Worm (Caenorhabditis elegans) whole organism, mixed stage, embryonic: ENCODE data around the gene srh-73.

Experiments
- M03D4.4 ChIP-seq: sonication (generic microtip); optimal IDR thresholded peaks from 2 replicates; lab custom pipeline; 2017; ENCODE audit warnings: mild to moderate bottlenecking, missing genetic modification characterization, missing compliant biosample characterization
- bed-3 ChIP-seq: fragments of 200-800 bp; sonication (Bioruptor generic); optimal IDR thresholded peaks from 3 replicates; lab custom pipeline; 2018; ENCODE audit warnings: mild to moderate bottlenecking, missing genetic modification characterization, moderate library complexity, missing compliant biosample characterization
- ceh-39 ChIP-seq: fragments of 150-350 bp; optimal IDR thresholded peaks from 2 replicates; lab custom pipeline; 2014; ENCODE audit warnings: missing biosample characterization, missing genetic modification characterization
- ceh-43 ChIP-seq: fragments of 200-800 bp; sonication (Bioruptor generic); optimal IDR thresholded peaks from 2 replicates; lab custom pipeline; 2018; ENCODE audit warnings: mild to moderate bottlenecking, missing genetic modification characterization, moderate library complexity, missing compliant biosample characterization
- ceh-83 ChIP-seq: fragments of 200-800 bp; sonication (Bioruptor generic); optimal IDR thresholded peaks from 2 replicates; lab custom pipeline; 2018; ENCODE audit warnings: mild to moderate bottlenecking, missing genetic modification characterization, missing compliant biosample characterization
- ces-1 ChIP-seq: fragments of 150-350 bp; optimal IDR thresholded peaks from 2 replicates; lab custom pipeline; 2014; ENCODE audit warnings: missing biosample characterization, missing genetic modification reagents, missing genetic modification characterization
- drap-1 ChIP-seq: fragments of 200-800 bp; sonication (Bioruptor generic); optimal IDR thresholded peaks from 3 replicates; lab custom pipeline; 2018; ENCODE audit warnings: mild to moderate bottlenecking, missing genetic modification characterization, missing compliant biosample characterization
- elt-1 ChIP-seq: sonication (generic microtip); optimal IDR thresholded peaks from 2 replicates; lab custom pipeline; 2017; ENCODE audit warnings: missing genetic modification characterization, mild to moderate bottlenecking, missing compliant biosample characterization, antibody characterized with exemption, moderate library complexity, borderline replicate concordance; ENCODE audit not compliant: insufficient read depth
- flh-1 ChIP-seq: fragments of 200-800 bp; sonication (Bioruptor generic); optimal IDR thresholded peaks from 2 replicates; lab custom pipeline; 2018; ENCODE audit warnings: mild to moderate bottlenecking, missing genetic modification characterization, moderate library complexity, missing compliant biosample characterization
- ham-2 ChIP-seq: fragments of 200-800 bp; sonication (Bioruptor generic); optimal IDR thresholded peaks from 2 replicates; lab custom pipeline; 2018; ENCODE audit warnings: mild to moderate bottlenecking, missing genetic modification characterization, missing compliant biosample characterization
- hlh-1 ChIP-seq: fragments of 150-350 bp; optimal IDR thresholded peaks from 2 replicates; lab custom pipeline; 2014; ENCODE audit warnings: missing biosample characterization, missing genetic modification reagents, missing genetic modification characterization
- lin-13 ChIP-seq: fragments of 150-350 bp; optimal IDR thresholded peaks from 2 replicates; lab custom pipeline; 2014; ENCODE audit warnings: missing biosample characterization, missing genetic modification characterization
- lin-32 ChIP-seq: fragments of 200-800 bp; sonication (Bioruptor generic); optimal IDR thresholded peaks from 2 replicates; lab custom pipeline; 2018; ENCODE audit warnings: mild to moderate bottlenecking, missing genetic modification characterization, missing compliant biosample characterization
- lsy-2 ChIP-seq: fragments of 150-350 bp; optimal IDR thresholded peaks from 2 replicates; lab custom pipeline; 2014; ENCODE audit warnings: missing biosample characterization, missing genetic modification characterization
- mab-5 ChIP-seq: fragments of 150-350 bp; optimal IDR thresholded peaks from 2 replicates; lab custom pipeline; 2014; ENCODE audit warnings: missing biosample characterization, missing genetic modification characterization
- mep-1 ChIP-seq: fragments of 150-350 bp; optimal IDR thresholded peaks from 2 replicates; lab custom pipeline; 2017; ENCODE audit warnings: missing biosample characterization, missing genetic modification reagents, missing genetic modification characterization, inconsistent platforms
- mls-2 ChIP-seq: sonication (generic microtip); optimal IDR thresholded peaks from 2 replicates; lab custom pipeline; 2016; ENCODE audit warnings: mild to moderate bottlenecking, missing genetic modification characterization, moderate library complexity, missing compliant biosample characterization
- nhr-12 ChIP-seq: fragments of 150-350 bp; optimal IDR thresholded peaks from 2 replicates; lab custom pipeline; 2014; ENCODE audit warnings: missing biosample characterization, missing genetic modification characterization
- nhr-2 ChIP-seq: fragments of 150-350 bp; optimal IDR thresholded peaks from 2 replicates; lab custom pipeline; 2014; ENCODE audit warnings: missing biosample characterization, missing genetic modification characterization
- nhr-28 ChIP-seq: fragments of 150-350 bp; optimal IDR thresholded peaks from 2 replicates; lab custom pipeline; 2014; ENCODE audit warnings: missing biosample characterization, missing genetic modification characterization
- nhr-76 ChIP-seq: sonication (generic microtip); optimal IDR thresholded peaks from 2 replicates; lab custom pipeline; 2017; ENCODE audit warnings: missing biosample characterization, missing genetic modification characterization
- sem-2 ChIP-seq: fragments of 200-800 bp; sonication (Bioruptor generic); optimal IDR thresholded peaks from 2 replicates; lab custom pipeline; 2018; ENCODE audit warnings: mild to moderate bottlenecking, missing genetic modification characterization, missing compliant biosample characterization
- snpc-4 ChIP-seq: fragments of 150-350 bp; optimal IDR thresholded peaks from 2 replicates; lab custom pipeline; 2014; ENCODE audit warnings: missing biosample characterization, missing genetic modification characterization
- tbx-8 ChIP-seq: fragments of 200-800 bp; sonication (Bioruptor generic); optimal IDR thresholded peaks from 2 replicates; lab custom pipeline; 2018; ENCODE audit warnings: mild to moderate bottlenecking, missing genetic modification characterization, moderate library complexity, missing compliant biosample characterization
- unc-120 ChIP-seq: sonication (generic microtip); optimal IDR thresholded peaks from 2 replicates; lab custom pipeline; 2017; ENCODE audit warnings: missing genetic modification characterization, missing compliant biosample characterization; ENCODE audit not compliant: poor library complexity, severe bottlenecking
- unc-39 ChIP-seq: fragments of 150-350 bp; optimal IDR thresholded peaks from 2 replicates; lab custom pipeline; 2014; ENCODE audit warnings: missing biosample characterization, missing genetic modification characterization
- unc-62 ChIP-seq: fragments of 150-350 bp; optimal IDR thresholded peaks from 2 replicates; lab custom pipeline; 2014; ENCODE audit warnings: missing biosample characterization, missing genetic modification reagents, missing genetic modification characterization
- zip-8 ChIP-seq: fragments of 150-350 bp; optimal IDR thresholded peaks from 2 replicates; lab custom pipeline; 2014; ENCODE audit warnings: missing biosample characterization, missing genetic modification characterization
- ztf-11 ChIP-seq: fragments of 150-350 bp; optimal IDR thresholded peaks from 2 replicates; lab custom pipeline; 2014; ENCODE audit warnings: missing biosample characterization, missing genetic modification characterization

srh-73 gene

ce11 chrII:12518008-12518407, 6.0 kb downstream of the srh-73 start:
- TF ChIP-seq tbx-8 (GFP tag; lab: Kevin White, UChicago): no peak
- TF ChIP-seq lsy-2: no peak
- no peak for TF ChIP-seq ceh-39 (tag; lab: Kevin White, UChicago)
- no peak for TF ChIP-seq elt-1 (tag; lab: Kevin White, UChicago)
- TF ChIP-seq unc-120 (tag; lab: Kevin White, UChicago): no peak
- TF ChIP-seq nhr-76 (tag; lab: Kevin White, UChicago): no peak
- TF ChIP-seq nhr-12 (tag; lab: Kevin White, UChicago): no peak
- TF ChIP-seq lin-32 (GFP tag; lab: Kevin White, UChicago): no peak
- TF ChIP-seq mab-5 (tag; lab: Kevin White, UChicago): no peak
- TF ChIP-seq ces-1 (GFP tag; lab: Kevin White, UChicago): no peak
- TF ChIP-seq sem-2: no peak
- no peak for TF ChIP-seq nhr-2
- TF ChIP-seq lin-13 (tag; lab: Kevin White, UChicago): no peak
- TF ChIP-seq drap-1 (GFP tag; lab: Kevin White, UChicago): no peak
- no peak for TF ChIP-seq nhr-28 (tag; lab: Kevin White, UChicago)
- TF ChIP-seq flh-1 (GFP tag; lab: Kevin White, UChicago): no peak
- TF ChIP-seq M03D4.4 (tag; lab: Kevin White, UChicago): no peak
- TF ChIP-seq, all 35 proteins: peak for 0

DNA sequence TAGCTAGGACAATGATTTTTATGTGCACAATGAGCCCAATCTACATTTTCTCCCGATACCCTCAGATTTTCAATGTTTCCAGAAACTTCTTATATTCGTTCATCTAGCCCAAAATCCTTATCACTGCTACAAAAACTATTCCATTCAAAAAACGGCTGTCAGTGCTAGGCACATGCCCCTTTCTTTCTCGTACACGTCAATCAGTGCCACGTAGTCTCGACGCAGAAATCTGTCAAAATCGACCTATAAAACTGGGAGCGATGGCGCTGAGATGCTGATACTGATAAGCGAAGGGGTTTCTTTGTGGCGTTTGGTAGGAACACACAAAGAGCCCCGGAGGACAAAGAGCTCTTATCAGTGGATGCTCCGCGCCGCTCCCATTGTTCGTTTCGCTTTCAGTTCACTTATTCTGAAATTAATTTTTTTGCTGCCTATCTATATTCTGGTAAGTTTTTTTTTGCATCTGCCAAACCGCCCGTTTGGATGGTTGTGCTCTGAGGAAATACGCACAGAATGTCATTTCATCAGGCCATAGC, 6.9 kb downstream of the srh-73 start, which contains the start of gene srh-70:
Gene srh-70, minus strand, starts transcription at position 51 of the 536 bp plus-strand sequence.
- no peak for TF ChIP-seq mab-5 (tag; lab: Kevin White, UChicago)
- TF ChIP-seq ham-2 (GFP tag; lab: Kevin White, UChicago): no peak
- no peak for TF ChIP-seq lin-13 (tag; lab: Kevin White, UChicago)
- TF ChIP-seq mls-2 (tag; lab: Kevin White, UChicago): no peak
- no peak for TF ChIP-seq hlh-1 (tag; lab: Kevin White, UChicago)
- TF ChIP-seq ztf-11 (tag; lab: Kevin White, UChicago): no peak
- no peak for TF ChIP-seq nhr-2
- no peak for TF ChIP-seq drap-1 (GFP tag; lab: Kevin White, UChicago)
- TF ChIP-seq nhr-28 (tag; lab: Kevin White, UChicago): no peak
- TF ChIP-seq sem-2: no peak
- no peak for TF ChIP-seq mep-1 (tag; lab: Kevin White, UChicago)
- no peak for TF ChIP-seq unc-120 (tag; lab: Kevin White, UChicago)
- TF ChIP-seq ceh-43 (GFP tag; lab: Kevin White, UChicago): no peak
- no peak for TF ChIP-seq snpc-4 (tag; lab: Kevin White, UChicago)
- no peak for TF ChIP-seq nhr-76 (tag; lab: Kevin White, UChicago)
- no peak for TF ChIP-seq unc-62
- TF ChIP-seq ces-1 (GFP tag; lab: Kevin White, UChicago): no peak
- TF ChIP-seq zip-8 (tag; lab: Kevin White, UChicago): no peak
- no peak for TF ChIP-seq elt-1 (tag; lab: Kevin White, UChicago)
- TF ChIP-seq, all 35 proteins: peak for 0

DNA sequence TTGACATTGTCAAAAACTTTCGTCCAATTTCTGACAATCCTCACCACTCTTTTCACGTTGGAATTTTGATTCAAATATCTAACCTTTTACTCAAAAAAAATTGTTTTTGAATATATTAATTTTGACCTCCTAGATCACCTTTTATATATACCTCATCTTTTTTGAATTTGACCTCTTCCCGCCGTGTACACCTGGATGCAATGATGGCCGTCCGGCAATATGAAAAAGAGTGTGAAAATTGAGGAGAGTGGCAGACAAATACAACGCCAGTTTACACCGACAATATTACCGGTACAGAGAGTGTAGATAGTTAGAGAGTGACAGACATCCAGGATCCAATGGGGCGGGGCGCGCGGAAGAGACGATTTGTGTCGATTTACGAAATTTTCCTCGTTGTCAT, 7.7 kb downstream of the srh-73 start, which contains the start of gene ceh-99:
Gene ceh-99, plus strand, starts transcription at position 366 of the 400 bp plus-strand sequence.
- TF ChIP-seq ztf-11 (tag; lab: Kevin White, UChicago): no peak
- TF ChIP-seq mls-2 (tag; lab: Kevin White, UChicago): no peak
- TF ChIP-seq unc-39 (tag; lab: Kevin White, UChicago): no peak
- TF ChIP-seq M03D4.4 (tag; lab: Kevin White, UChicago): no peak
- no peak for TF ChIP-seq nhr-2

ce11 chrII:12525526-12525925, 13.6 kb downstream of the srh-73 start, which contains the start of gene srx-118:
Gene srx-118, plus strand, starts transcription at chrII:12525826.
- TF ChIP-seq mab-5 (tag; lab: Kevin White, UChicago) (no peak), zip-8 (tag; lab: Kevin White, UChicago) (no peak), ceh-39 (tag; lab: Kevin White, UChicago) (no peak), nhr-28 (tag; lab: Kevin White, UChicago) (no peak), ceh-83 (GFP tag; lab: Kevin White, UChicago) (no peak), lin-32 (GFP tag; lab: Kevin White, UChicago) (no peak), mep-1 (tag; lab: Kevin White, UChicago) (no peak), nhr-12 (tag; lab: Kevin White, UChicago) (no peak), M03D4.4 (tag; lab: Kevin White, UChicago) (no peak), unc-62 (no peak), nhr-2 (no peak), ceh-43 (GFP tag; lab: Kevin White, UChicago) (no peak)

ce11 chrII:12527947-12528346, 16.0 kb downstream of the srh-73 start, which contains the start of gene srx-119:
Gene srx-119, plus strand, starts transcription at chrII:12528247.
- TF ChIP-seq tbx-8 (GFP tag; lab: Kevin White, UChicago) (no peak), bed-3 (GFP tag; lab: Kevin White, UChicago) (no peak), lin-13 (tag; lab: Kevin White, UChicago) (no peak), sem-2 (no peak)
